Fruit fly (Drosophila melanogaster) whole organism, embryonic: Measurements from ENCODE around the gene CG31191.

Experiments used
- ATbp ChIP-seq: fragments of 200-800 bp; sonication (Bioruptor generic); optimal IDR thresholded peaks from 2 replicates; lab custom pipeline; 2017; ENCODE audit warnings: missing biosample characterization, mild to moderate bottlenecking, missing genetic modification characterization, missing genetic modification reagents
- Abd-B ChIP-seq: fragments of 200-800 bp; sonication (Bioruptor generic); optimal IDR thresholded peaks from 2 replicates; lab custom pipeline; 2018; ENCODE audit warnings: missing biosample characterization, mild to moderate bottlenecking, missing genetic modification characterization, moderate library complexity
- CG10543 ChIP-seq: fragments of 200-800 bp; sonication (Bioruptor generic); optimal IDR thresholded peaks from 3 replicates; lab custom pipeline; 2017; ENCODE audit warnings: missing biosample characterization, mild to moderate bottlenecking, missing genetic modification characterization, moderate library complexity
- CG11456 ChIP-seq: fragments of 200-800 bp; sonication (Bioruptor generic); IDR thresholded peaks from 3 replicates; pipeline ENCODE4 v1.3.6; 2022; ENCODE audit warnings: missing biosample characterization, missing genetic modification characterization
- CG12659 ChIP-seq: fragments of 200-800 bp; sonication (Bioruptor generic); optimal IDR thresholded peaks from 3 replicates; lab custom pipeline; 2017; ENCODE audit warnings: mild to moderate bottlenecking, missing biosample characterization, missing genetic modification reagents, missing genetic modification characterization
- CG12744 ChIP-seq: fragments of 200-800 bp; sonication (Bioruptor generic); optimal IDR thresholded peaks from 2 replicates; lab custom pipeline; 2016; ENCODE audit warnings: missing biosample characterization, missing genetic modification characterization
- CG12942 ChIP-seq: fragments of 200-800 bp; sonication (Bioruptor generic); optimal IDR thresholded peaks from 3 replicates; lab custom pipeline; 2016; ENCODE audit warnings: missing biosample characterization, missing genetic modification characterization
- CG13296 ChIP-seq: fragments of 200-800 bp; sonication (Bioruptor generic); optimal IDR thresholded peaks from 3 replicates; lab custom pipeline; 2018; ENCODE audit warnings: missing biosample characterization, mild to moderate bottlenecking, missing genetic modification characterization
- CG13894 ChIP-seq: fragments of 200-800 bp; sonication (Bioruptor generic); optimal IDR thresholded peaks from 3 replicates; lab custom pipeline; 2018; ENCODE audit warnings: missing biosample characterization, mild to moderate bottlenecking, missing genetic modification characterization, moderate library complexity
- CG14710 ChIP-seq: fragments of 200-800 bp; sonication (Bioruptor generic); optimal IDR thresholded peaks from 3 replicates; lab custom pipeline; 2019; ENCODE audit warnings: missing biosample characterization, mild to moderate bottlenecking, missing genetic modification characterization, moderate library complexity
- CG15479 ChIP-seq: fragments of 200-800 bp; sonication (Bioruptor generic); optimal IDR thresholded peaks from 3 replicates; lab custom pipeline; 2019; ENCODE audit warnings: missing biosample characterization, mild to moderate bottlenecking, missing genetic modification characterization, moderate library complexity
- CG18599 ChIP-seq: fragments of 200-800 bp; sonication (Bioruptor generic); optimal IDR thresholded peaks from 3 replicates; lab custom pipeline; 2017; ENCODE audit warnings: missing biosample characterization, missing genetic modification characterization, mild to moderate bottlenecking, moderate library complexity, missing genetic modification reagents
- CG2199 ChIP-seq: fragments of 200-800 bp; sonication (Bioruptor generic); IDR thresholded peaks from 3 replicates; pipeline ENCODE4 v1.3.6; 2022; ENCODE audit warnings: missing biosample characterization, missing genetic modification characterization
- CG34376 ChIP-seq: fragments of 200-800 bp; sonication (Bioruptor generic); optimal IDR thresholded peaks from 2 replicates; lab custom pipeline; 2018; ENCODE audit warnings: missing biosample characterization, mild to moderate bottlenecking, missing genetic modification characterization
- CG7745 ChIP-seq: fragments of 200-800 bp; sonication (Bioruptor generic); optimal IDR thresholded peaks from 2 replicates; lab custom pipeline; 2018; ENCODE audit warnings: missing biosample characterization, mild to moderate bottlenecking, missing genetic modification characterization, moderate library complexity
- CG8290 ChIP-seq, 3 experiments: fragments of 200-800 bp; sonication (Bioruptor generic); optimal IDR thresholded peaks; 2 replicates each; lab custom pipeline; 2016 to 2019; ENCODE audit warnings: missing biosample characterization in 3 of 3, missing genetic modification characterization in 3 of 3, mild to moderate bottlenecking in 2 of 3, moderate library complexity in 1 of 3
- Gsc ChIP-seq: fragments of 200-800 bp; sonication (Bioruptor generic); IDR thresholded peaks from 2 replicates; pipeline ENCODE4 v1.3.6; 2022; ENCODE audit warnings: missing biosample characterization, missing genetic modification characterization
- HLH3B ChIP-seq: fragments of 200-800 bp; sonication (Bioruptor generic); IDR thresholded peaks from 2 replicates; pipeline ENCODE4 v1.3.6; 2022; ENCODE audit warnings: missing biosample characterization, missing genetic modification characterization
- Lhr ChIP-seq: fragments of 200-800 bp; sonication (Bioruptor generic); optimal IDR thresholded peaks from 3 replicates; lab custom pipeline; 2017; ENCODE audit warnings: mild to moderate bottlenecking, missing biosample characterization, missing genetic modification reagents, missing genetic modification characterization
- Max ChIP-seq: fragments of 200-800 bp; sonication (Bioruptor generic); optimal IDR thresholded peaks from 2 replicates; lab custom pipeline; 2016; ENCODE audit warnings: missing biosample characterization, mild to moderate bottlenecking, missing genetic modification characterization
- Med ChIP-seq: fragments of 200-800 bp; sonication (Bioruptor generic); peaks from one replicate; lab custom pipeline; 2016; ENCODE audit warnings: missing biosample characterization, missing genetic modification characterization, mild to moderate bottlenecking, inconsistent platforms, moderate library complexity
- al ChIP-seq: fragments of 200-800 bp; sonication (Bioruptor generic); IDR thresholded peaks from 2 replicates; pipeline ENCODE4 v1.3.6; 2022; ENCODE audit warnings: missing biosample characterization, missing genetic modification characterization
- bigmax ChIP-seq: fragments of 200-800 bp; sonication (Bioruptor generic); optimal IDR thresholded peaks from 2 replicates; lab custom pipeline; 2018; ENCODE audit warnings: missing biosample characterization, mild to moderate bottlenecking, missing genetic modification characterization
- bsh ChIP-seq, 2 experiments: fragments of 200-800 bp; sonication (Bioruptor generic); optimal IDR thresholded peaks; 2 replicates each; lab custom pipeline; 2017 to 2018; ENCODE audit warnings: mild to moderate bottlenecking in 2 of 2, missing biosample characterization in 2 of 2, missing genetic modification characterization in 2 of 2, moderate library complexity in 1 of 2
- chm ChIP-seq: fragments of 200-800 bp; sonication (Bioruptor generic); IDR thresholded peaks from 2 replicates; pipeline ENCODE4 v1.3.6; 2022; ENCODE audit warnings: missing biosample characterization, missing genetic modification characterization
- croc ChIP-seq: fragments of 200-800 bp; sonication (Bioruptor generic); conservative IDR thresholded peaks from 3 replicates; pipeline ENCODE4 v1.3.6; 2022; ENCODE audit warnings: missing biosample characterization, missing genetic modification characterization
- dmrt99B ChIP-seq: fragments of 200-800 bp; sonication (Bioruptor generic); optimal IDR thresholded peaks from 2 replicates; lab custom pipeline; 2018; ENCODE audit warnings: missing biosample characterization, mild to moderate bottlenecking, missing genetic modification characterization, moderate library complexity
- ems ChIP-seq: fragments of 200-800 bp; sonication (Bioruptor generic); optimal IDR thresholded peaks from 3 replicates; lab custom pipeline; 2016; ENCODE audit warnings: missing biosample characterization, missing genetic modification characterization
- exex ChIP-seq: fragments of 200-800 bp; sonication (Bioruptor generic); optimal IDR thresholded peaks from 4 replicates; lab custom pipeline; 2018; ENCODE audit warnings: missing biosample characterization, mild to moderate bottlenecking, missing genetic modification characterization, moderate library complexity
- eyg ChIP-seq: fragments of 200-800 bp; sonication (Bioruptor generic); optimal IDR thresholded peaks from 3 replicates; lab custom pipeline; 2016; ENCODE audit warnings: missing biosample characterization, missing genetic modification characterization
- fd3F ChIP-seq: fragments of 200-800 bp; sonication (Bioruptor generic); optimal IDR thresholded peaks from 2 replicates; lab custom pipeline; 2018; ENCODE audit warnings: missing biosample characterization, mild to moderate bottlenecking, missing genetic modification characterization, moderate library complexity
- gcm ChIP-seq: fragments of 200-800 bp; sonication (Bioruptor generic); optimal IDR thresholded peaks from 2 replicates; lab custom pipeline; 2019; ENCODE audit warnings: missing biosample characterization, mild to moderate bottlenecking, missing genetic modification characterization, moderate library complexity
- gcm2 ChIP-seq: fragments of 200-800 bp; sonication (Bioruptor generic); optimal IDR thresholded peaks from 2 replicates; lab custom pipeline; 2016; ENCODE audit warnings: missing biosample characterization, missing genetic modification characterization
- gem ChIP-seq: fragments of 200-800 bp; sonication (Bioruptor generic); optimal IDR thresholded peaks from 2 replicates; lab custom pipeline; 2019; ENCODE audit warnings: missing biosample characterization, mild to moderate bottlenecking, missing genetic modification characterization, moderate library complexity
- grn ChIP-seq: fragments of 200-800 bp; sonication (Bioruptor generic); optimal IDR thresholded peaks from 3 replicates; lab custom pipeline; 2017; ENCODE audit warnings: missing biosample characterization, missing genetic modification characterization
- gsb-n ChIP-seq: fragments of 200-800 bp; sonication (Bioruptor generic); optimal IDR thresholded peaks from 3 replicates; lab custom pipeline; 2018; ENCODE audit warnings: missing biosample characterization, mild to moderate bottlenecking, missing genetic modification characterization
- jumu ChIP-seq: fragments of 200-800 bp; sonication (Bioruptor generic); optimal IDR thresholded peaks from 3 replicates; lab custom pipeline; 2016; ENCODE audit warnings: missing biosample characterization, missing genetic modification characterization
- kay ChIP-seq: fragments of 200-800 bp; sonication (Bioruptor generic); optimal IDR thresholded peaks from 2 replicates; lab custom pipeline; 2016; ENCODE audit warnings: missing biosample characterization, missing genetic modification characterization
- lab ChIP-seq: fragments of 200-800 bp; sonication (Bioruptor generic); optimal IDR thresholded peaks from 3 replicates; lab custom pipeline; 2017; ENCODE audit warnings: missing biosample characterization, missing genetic modification characterization, mild to moderate bottlenecking, moderate library complexity, missing genetic modification reagents
- lilli ChIP-seq: fragments of 200-800 bp; sonication (Bioruptor generic); optimal IDR thresholded peaks from 3 replicates; lab custom pipeline; 2016; ENCODE audit warnings: missing biosample characterization, missing genetic modification characterization
- luna ChIP-seq: fragments of 200-800 bp; sonication (Bioruptor generic); optimal IDR thresholded peaks from 2 replicates; lab custom pipeline; 2016; ENCODE audit warnings: missing biosample characterization, missing genetic modification characterization
- mirr ChIP-seq: fragments of 200-800 bp; sonication (Bioruptor generic); optimal IDR thresholded peaks from 3 replicates; lab custom pipeline; 2018; ENCODE audit warnings: missing biosample characterization, mild to moderate bottlenecking, missing genetic modification characterization
- nmo ChIP-seq: fragments of 200-800 bp; sonication (Bioruptor generic); optimal IDR thresholded peaks from 2 replicates; lab custom pipeline; 2018; ENCODE audit warnings: missing biosample characterization, mild to moderate bottlenecking, missing genetic modification characterization, moderate library complexity
- pfk ChIP-seq: fragments of 200-800 bp; sonication (Bioruptor generic); optimal IDR thresholded peaks from 2 replicates; lab custom pipeline; 2018; ENCODE audit warnings: missing biosample characterization, mild to moderate bottlenecking, missing genetic modification characterization, moderate library complexity
- pita ChIP-seq: fragments of 200-800 bp; sonication (Bioruptor generic); optimal IDR thresholded peaks from 2 replicates; lab custom pipeline; 2017; ENCODE audit warnings: missing biosample characterization, mild to moderate bottlenecking, missing genetic modification characterization
- sens ChIP-seq: fragments of 200-800 bp; sonication (Bioruptor generic); peaks from one replicate; lab custom pipeline; 2016; ENCODE audit warnings: missing biosample characterization, missing genetic modification characterization
- sug ChIP-seq: fragments of 200-800 bp; optimal IDR thresholded peaks from 2 replicates; lab custom pipeline; 2019; ENCODE audit warnings: missing biosample characterization, mild to moderate bottlenecking, missing genetic modification characterization, moderate library complexity
- vvl ChIP-seq: fragments of 200-800 bp; sonication (Bioruptor generic); IDR thresholded peaks from 2 replicates; pipeline ENCODE4 v1.3.6; 2022; ENCODE audit warnings: missing biosample characterization, missing genetic modification characterization

The CG31191 gene

DNA sequence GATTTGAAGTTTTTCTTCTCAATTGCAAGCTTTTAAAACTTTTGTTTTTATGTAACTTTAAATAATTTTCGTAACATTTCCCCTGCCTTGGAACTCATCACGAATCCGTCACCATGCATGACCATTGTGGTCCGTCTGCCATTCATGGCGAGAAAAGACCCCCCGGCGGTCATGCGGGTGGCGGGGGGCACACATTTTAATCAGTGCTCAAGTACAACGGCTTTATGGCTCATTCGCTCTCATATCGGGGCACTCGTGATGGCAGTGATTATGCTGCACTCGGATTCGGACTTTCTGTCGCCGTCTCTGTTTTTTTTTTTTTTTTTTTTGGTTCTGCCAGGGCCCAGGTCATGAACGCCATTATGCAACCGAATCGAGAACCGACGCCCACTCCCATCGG lies 9.2 kb upstream of the CG31191 start (continued):
- TF ChIP-seq gcm (GFP tag; lab: Kevin White, UChicago) (peak; percentile 21), croc (GFP tag; lab: Robert Waterston, UW) (no peak), Max (GFP tag; lab: Kevin White, UChicago) (no peak), CG2199 (GFP tag; lab: Robert Waterston, UW) (0 out of 3 replicates have a peak, but pooled peaks have one; percentile 14), HLH3B (no peak), nmo (no peak), jumu (no peak), sug (tag; lab: Kevin White, UChicago) (peak; percentile 73), eyg (no peak), gsb-n (no peak), Abd-B (GFP tag; lab: Kevin White, UChicago) (no peak), ems (GFP tag; lab: Kevin White, UChicago) (no peak), CG14710 (no peak), al (GFP tag; lab: Robert Waterston, UW) (no peak), CG12744 (no peak), CG12942 (GFP tag; lab: Kevin White, UChicago) (no peak), Lhr (GFP tag; lab: Kevin White, UChicago) (no peak)

DNA sequence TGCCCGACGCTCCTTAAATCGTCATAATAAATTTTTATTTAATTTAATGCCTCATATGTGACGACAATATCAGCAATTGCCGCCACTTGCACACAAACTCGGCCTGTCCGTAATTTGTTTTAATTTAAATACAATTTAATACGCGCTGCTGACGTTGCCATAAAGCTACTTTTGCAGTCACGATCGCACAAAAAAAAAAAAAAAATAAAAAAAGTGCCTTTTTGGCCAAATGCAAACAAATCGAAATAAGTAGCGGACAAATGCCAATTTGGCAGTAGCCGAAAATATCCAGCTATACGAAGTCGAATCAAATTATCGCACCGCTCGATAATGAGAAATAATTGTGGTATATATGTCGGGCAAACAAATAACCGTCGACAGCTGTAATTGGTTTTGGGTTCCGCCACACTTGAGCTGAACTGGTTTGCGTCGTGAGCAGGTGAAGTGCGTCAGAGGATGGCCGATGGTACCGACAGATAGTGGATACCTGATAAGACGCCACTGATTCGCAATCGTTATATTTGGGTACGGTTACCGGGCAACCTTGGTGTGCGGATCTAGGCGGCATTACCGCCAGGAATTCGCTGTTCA lies 7.2 kb upstream of the CG31191 start:
- peak; percentile 85 for TF ChIP-seq exex
- TF ChIP-seq bsh (GFP tag; optimal IDR thresholded peaks at IDR 0.05; lab: Kevin White, UChicago) = no peak
- TF ChIP-seq sug (tag; lab: Kevin White, UChicago) = peak; percentile 65
- no peak for TF ChIP-seq fd3F
- TF ChIP-seq mirr (GFP tag; lab: Kevin White, UChicago) = peak; percentile 52
- TF ChIP-seq Gsc = no peak
- TF ChIP-seq CG8290 (GFP tag; optimal IDR thresholded peaks at IDR 0.05; lab: Kevin White, UChicago) = no peak
- TF ChIP-seq CG8290 (tag; optimal IDR thresholded peaks at IDR 0.05; lab: Kevin White, UChicago) = peak in 1 of 2 experiments; percentile 15
- TF ChIP-seq CG2199 (GFP tag; lab: Robert Waterston, UW) = peak; percentile 85; the same call in 2 of the 3 replicates
- TF ChIP-seq CG18599 (GFP tag; lab: Kevin White, UChicago) = peak; percentile 8
- peak; percentile 54 for TF ChIP-seq CG34376 (GFP tag; lab: Kevin White, UChicago)
- TF ChIP-seq kay (GFP tag; lab: Kevin White, UChicago) = no peak
- peak; percentile 89 for TF ChIP-seq CG13894
- TF ChIP-seq CG7745 (tag; lab: Kevin White, UChicago) = no peak
- peak; percentile 12 for TF ChIP-seq lab (GFP tag; lab: Kevin White, UChicago)
- TF ChIP-seq CG10543 = peak; percentile 6
- TF ChIP-seq gem (tag; lab: Kevin White, UChicago) = peak; percentile 27
- peak; percentile 79 for TF ChIP-seq grn (GFP tag; lab: Kevin White, UChicago)
- peak; percentile 63 for TF ChIP-seq sens (GFP tag; lab: Kevin White, UChicago)
- TF ChIP-seq pita (GFP tag; lab: Kevin White, UChicago) = no peak

DNA sequence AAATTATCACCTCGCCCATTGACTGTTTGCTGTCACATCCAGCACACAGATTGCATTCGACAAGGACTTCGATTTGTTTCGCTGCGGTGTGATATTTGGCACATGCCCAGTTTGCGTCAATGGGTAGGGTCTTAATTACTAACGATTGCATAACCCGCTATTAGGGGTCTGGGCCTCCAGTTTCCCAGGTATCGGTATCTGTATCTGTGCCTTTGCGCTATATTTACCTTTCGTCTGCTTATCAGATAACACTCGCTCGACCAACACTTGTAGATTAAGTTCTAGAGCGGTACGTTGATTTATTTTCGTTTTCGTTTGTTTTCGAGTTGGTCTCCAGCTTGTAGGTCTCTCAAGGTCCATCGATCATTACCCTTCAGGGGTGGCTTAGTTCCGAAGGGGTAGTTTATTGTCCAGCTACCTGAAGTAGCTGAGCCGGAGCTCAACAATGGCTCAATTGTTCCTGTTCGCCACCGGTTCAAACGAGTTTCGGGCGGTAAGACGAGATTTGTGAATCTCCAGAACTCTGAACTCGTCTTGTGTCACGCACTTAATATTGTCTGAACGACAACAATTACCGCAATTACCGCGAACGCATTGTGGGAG lies 6.1 kb upstream of the CG31191 start:
- TF ChIP-seq bigmax (GFP tag; lab: Kevin White, UChicago) (no peak), CG11456 (GFP tag; lab: Robert Waterston, UW) (no peak), CG13296 (GFP tag; lab: Kevin White, UChicago) (no peak), gcm2 (GFP tag; lab: Kevin White, UChicago) (no peak), CG12659 (GFP tag; lab: Kevin White, UChicago) (no peak), CG18599 (GFP tag; lab: Kevin White, UChicago) (peak; percentile 3), vvl (no peak), ATbp (no peak), luna (GFP tag; lab: Kevin White, UChicago) (no peak), CG15479 (GFP tag; lab: Kevin White, UChicago) (peak; percentile 72), pfk (no peak), chm (GFP tag; lab: Robert Waterston, UW) (0 out of 2 replicates have a peak, but pooled peaks have one; percentile 13), dmrt99B (tag; lab: Kevin White, UChicago) (no peak), lilli (GFP tag; lab: Kevin White, UChicago) (no peak), Med (GFP tag; lab: Kevin White, UChicago) (peak; percentile 71)
